Worm (Caenorhabditis elegans) whole organism, L4 larva: ENCODE results near the gene miz-1.

Experiments
- D1046.2 ChIP-seq: fragments of 200-800 bp; sonication (Bioruptor generic); IDR thresholded peaks from 2 replicates; pipeline ENCODE4 v1.3.6; 2022; ENCODE audit warnings: missing genetic modification characterization, missing compliant biosample characterization
- F10B5.3 ChIP-seq: sonication (generic microtip); optimal IDR thresholded peaks from 2 replicates; lab custom pipeline; 2016; ENCODE audit warnings: mild to moderate bottlenecking, missing genetic modification characterization, missing compliant biosample characterization
- F26F4.8 ChIP-seq: fragments of 200-800 bp; sonication (Bioruptor generic); conservative IDR thresholded peaks from 2 replicates; pipeline ENCODE4 v1.3.6; 2022; ENCODE audit warnings: missing genetic modification characterization, missing compliant biosample characterization
- R02D3.7 ChIP-seq: fragments of 150-350 bp; sonication (generic microtip); optimal IDR thresholded peaks from 3 replicates; lab custom pipeline; 2014; ENCODE audit warnings: missing biosample characterization, missing genetic modification characterization
- Y48G9A.11 ChIP-seq: fragments of 200-800 bp; sonication (Bioruptor generic); IDR thresholded peaks from 2 replicates; pipeline ENCODE4 v1.3.6; 2022; ENCODE audit warnings: missing genetic modification reagents, missing genetic modification characterization, missing compliant biosample characterization
- Y5F2A.4 ChIP-seq: fragments of 200-800 bp; sonication (Bioruptor generic); optimal IDR thresholded peaks from 2 replicates; lab custom pipeline; 2018; ENCODE audit warnings: mild to moderate bottlenecking, missing genetic modification characterization, missing compliant biosample characterization
- Y75B8A.6 ChIP-seq: fragments of 200-800 bp; sonication (Bioruptor generic); IDR thresholded peaks from 2 replicates; pipeline ENCODE4 v1.3.6; 2022; ENCODE audit warnings: missing genetic modification reagents, missing genetic modification characterization, missing compliant biosample characterization
- arid-1 ChIP-seq: fragments of 200-800 bp; sonication (Bioruptor generic); conservative IDR thresholded peaks from 2 replicates; pipeline ENCODE4 v1.3.6; 2022; ENCODE audit warnings: missing genetic modification reagents, missing genetic modification characterization, missing compliant biosample characterization
- ceh-28 ChIP-seq: fragments of 150-350 bp; optimal IDR thresholded peaks from 2 replicates; lab custom pipeline; 2014; ENCODE audit warnings: missing biosample characterization, missing genetic modification reagents, missing genetic modification characterization
- ceh-32 ChIP-seq: sonication (generic microtip); optimal IDR thresholded peaks from 2 replicates; lab custom pipeline; 2016; ENCODE audit warnings: mild to moderate bottlenecking, missing genetic modification characterization, missing compliant biosample characterization; ENCODE audit not compliant: poor library complexity
- ceh-44 ChIP-seq: fragments of 200-800 bp; sonication (Bioruptor generic); IDR thresholded peaks from 2 replicates; pipeline ENCODE4 v1.3.6; 2022; ENCODE audit warnings: missing genetic modification reagents, missing genetic modification characterization, missing compliant biosample characterization
- ces-1 ChIP-seq: fragments of 150-350 bp; sonication (generic microtip); optimal IDR thresholded peaks from 4 replicates; lab custom pipeline; 2014; ENCODE audit warnings: missing biosample characterization, missing genetic modification reagents, missing genetic modification characterization
- daf-12 ChIP-seq: fragments of 150-350 bp; optimal IDR thresholded peaks from 2 replicates; lab custom pipeline; 2014; ENCODE audit warnings: missing biosample characterization, missing genetic modification reagents, missing genetic modification characterization
- daf-8 ChIP-seq: fragments of 200-800 bp; sonication (Bioruptor generic); IDR thresholded peaks from 2 replicates; pipeline ENCODE4 v1.3.6; 2022; ENCODE audit warnings: missing genetic modification characterization, missing compliant biosample characterization
- dmd-6 ChIP-seq: fragments of 200-800 bp; sonication (Bioruptor generic); IDR thresholded peaks from 2 replicates; pipeline ENCODE4 v1.3.6; 2022; ENCODE audit warnings: missing genetic modification reagents, missing genetic modification characterization, missing compliant biosample characterization
- dmd-8 ChIP-seq: fragments of 200-800 bp; sonication (Bioruptor generic); IDR thresholded peaks from 2 replicates; pipeline ENCODE4 v1.3.6; 2022; ENCODE audit warnings: missing genetic modification characterization, missing compliant biosample characterization
- dpl-1 ChIP-seq: fragments of 150-350 bp; optimal IDR thresholded peaks from 2 replicates; lab custom pipeline; 2014; ENCODE audit warnings: missing biosample characterization, missing genetic modification reagents, missing genetic modification characterization
- duxl-1 ChIP-seq: sonication (generic microtip); optimal IDR thresholded peaks from 2 replicates; lab custom pipeline; 2016; ENCODE audit warnings: mild to moderate bottlenecking, missing genetic modification characterization, moderate library complexity, missing compliant biosample characterization; ENCODE audit not compliant: poor library complexity
- hif-1 ChIP-seq, 2 experiments: sonication (generic microtip); optimal IDR thresholded peaks; 2 replicates each; lab custom pipeline; 2016 to 2017; ENCODE audit warnings: missing compliant biosample characterization in 2 of 2, missing genetic modification characterization in 2 of 2, missing genetic modification reagents in 2 of 2, missing genotype in 2 of 2, mild to moderate bottlenecking in 1 of 2
- lim-7 ChIP-seq: fragments of 200-800 bp; sonication (Bioruptor generic); IDR thresholded peaks from 2 replicates; pipeline ENCODE4 v1.3.6; 2022; ENCODE audit warnings: missing genetic modification characterization, missing compliant biosample characterization
- lin-15B ChIP-seq: fragments of 150-350 bp; sonication (generic microtip); optimal IDR thresholded peaks from 3 replicates; lab custom pipeline; 2014; ENCODE audit warnings: missing biosample characterization, missing genetic modification characterization
- lin-38 ChIP-seq: fragments of 200-800 bp; sonication (Bioruptor generic); IDR thresholded peaks from 2 replicates; pipeline ENCODE4 v1.3.6; 2022; ENCODE audit warnings: missing genetic modification reagents, missing genetic modification characterization, missing compliant biosample characterization
- lsy-2 ChIP-seq, 2 experiments: fragments of 150-350 bp in 1 of 2; sonication (generic microtip) in 1 of 2; optimal IDR thresholded peaks; 2 replicates each; lab custom pipeline; 2014 to 2017; ENCODE audit warnings: missing biosample characterization in 2 of 2, missing genetic modification characterization in 2 of 2
- madf-5 ChIP-seq, 2 experiments: fragments of 200-800 bp; sonication (Bioruptor generic); IDR thresholded peaks; 2 replicates each; pipeline ENCODE4 v1.3.6; 2022; ENCODE audit warnings: missing compliant biosample characterization in 2 of 2, missing genetic modification characterization in 2 of 2
- mep-1 ChIP-seq: fragments of 150-350 bp; sonication (generic microtip); optimal IDR thresholded peaks from 3 replicates; lab custom pipeline; 2014; ENCODE audit warnings: missing biosample characterization, missing genetic modification characterization
- nhr-102 ChIP-seq: sonication (generic microtip); optimal IDR thresholded peaks from 2 replicates; lab custom pipeline; 2016; ENCODE audit warnings: mild to moderate bottlenecking, missing genetic modification characterization, moderate library complexity, missing compliant biosample characterization
- nhr-111 ChIP-seq: fragments of 200-800 bp; sonication (Bioruptor generic); optimal IDR thresholded peaks from 2 replicates; lab custom pipeline; 2018; ENCODE audit warnings: mild to moderate bottlenecking, missing genetic modification characterization, missing compliant biosample characterization
- nhr-28 ChIP-seq: fragments of 150-350 bp; optimal IDR thresholded peaks from 2 replicates; lab custom pipeline; 2014; ENCODE audit warnings: missing biosample characterization, missing genetic modification characterization
- nhr-41 ChIP-seq: fragments of 200-800 bp; sonication (Bioruptor generic); IDR thresholded peaks from 2 replicates; pipeline ENCODE4 v1.3.6; 2022; ENCODE audit warnings: missing genetic modification reagents, missing genetic modification characterization, missing compliant biosample characterization
- nhr-42 ChIP-seq: fragments of 200-800 bp; sonication (Bioruptor generic); IDR thresholded peaks from 2 replicates; pipeline ENCODE4 v1.3.6; 2022; ENCODE audit warnings: missing genetic modification characterization, missing compliant biosample characterization
- nhr-76 ChIP-seq: fragments of 150-350 bp; optimal IDR thresholded peaks from 2 replicates; lab custom pipeline; 2014; ENCODE audit warnings: missing biosample characterization, missing genetic modification characterization
- pha-4 ChIP-seq, 2 experiments: fragments of 150-350 bp in 1 of 2; fragments of 200-800 bp in 1 of 2; sonication (Bioruptor generic) in 1 of 2; IDR thresholded peaks in 1 of 2; optimal IDR thresholded peaks in 1 of 2; 2 replicates each; pipeline versions ENCODE4 v1.3.6 to Lab custom; 2014 to 2022; ENCODE audit warnings: missing genetic modification characterization in 2 of 2, missing genetic modification reagents in 2 of 2, missing biosample characterization in 1 of 2, missing compliant biosample characterization in 1 of 2
- saeg-2 ChIP-seq: fragments of 200-800 bp; sonication (Bioruptor generic); IDR thresholded peaks from 2 replicates; pipeline ENCODE4 v1.3.6; 2022; ENCODE audit warnings: missing genetic modification reagents, missing genetic modification characterization, missing compliant biosample characterization
- skn-1 ChIP-seq: fragments of 150-350 bp; optimal IDR thresholded peaks from 2 replicates; lab custom pipeline; 2014; ENCODE audit warnings: missing biosample characterization, missing genetic modification characterization
- snpc-1.2 ChIP-seq: fragments of 200-800 bp; sonication (Bioruptor generic); IDR thresholded peaks from 2 replicates; pipeline ENCODE4 v1.3.6; 2022; ENCODE audit warnings: missing genetic modification reagents, missing genetic modification characterization, missing compliant biosample characterization
- spr-3 ChIP-seq: fragments of 200-800 bp; sonication (Bioruptor generic); optimal IDR thresholded peaks from 2 replicates; lab custom pipeline; 2018; ENCODE audit warnings: mild to moderate bottlenecking, missing genetic modification characterization, missing compliant biosample characterization
- tra-1 ChIP-seq: fragments of 200-800 bp; sonication (Bioruptor generic); IDR thresholded peaks from 2 replicates; pipeline ENCODE4 v1.3.6; 2022; ENCODE audit warnings: missing genetic modification reagents, missing genetic modification characterization, missing compliant biosample characterization
- unc-130 ChIP-seq: sonication (generic microtip); optimal IDR thresholded peaks from 2 replicates; lab custom pipeline; 2016; ENCODE audit warnings: missing genetic modification reagents, missing genetic modification characterization, missing compliant biosample characterization
- unc-62 ChIP-seq, 3 experiments: fragments of 150-350 bp in 1 of 3; sonication (generic microtip); optimal IDR thresholded peaks in 2 of 3; peaks in 1 of 3; 1 replicate in 1 of 3; 2 replicates in 2 of 3; lab custom pipeline; 2014 to 2017; ENCODE audit warnings: missing biosample characterization in 3 of 3, missing genetic modification characterization in 3 of 3, missing genetic modification reagents in 3 of 3, missing genotype in 1 of 3
- zfp-2 ChIP-seq: sonication (generic microtip); optimal IDR thresholded peaks from 2 replicates; lab custom pipeline; 2016; ENCODE audit warnings: mild to moderate bottlenecking, missing genetic modification characterization, missing compliant biosample characterization
- zip-11 ChIP-seq: fragments of 200-800 bp; sonication (Bioruptor generic); IDR thresholded peaks from 2 replicates; pipeline ENCODE4 v1.3.6; 2022; ENCODE audit warnings: missing genetic modification characterization, missing compliant biosample characterization
- zip-2 ChIP-seq: fragments of 150-350 bp; optimal IDR thresholded peaks from 2 replicates; lab custom pipeline; 2014; ENCODE audit warnings: missing biosample characterization, missing genetic modification characterization

The miz-1 gene

ce11 chrIV:10832148-10832547, 19.9 kb downstream of the miz-1 start, which contains the start of gene best-15:
Gene best-15, minus strand, starts transcription at chrIV:10832248.
- TF ChIP-seq nhr-41 = no peak
- no peak for TF ChIP-seq dpl-1 (GFP tag; lab: Kevin White, UChicago)
- TF ChIP-seq D1046.2 (GFP tag; lab: Robert Waterston, UW) = no peak
- TF ChIP-seq ceh-44 (GFP tag; lab: Robert Waterston, UW) = no peak
- TF ChIP-seq spr-3 (GFP tag; lab: Kevin White, UChicago) = no peak
- TF ChIP-seq hif-1 (tag; optimal IDR thresholded peaks at IDR 0.05; lab: Kevin White, UChicago) = no peak
- TF ChIP-seq dmd-8 (GFP tag; lab: Robert Waterston, UW) = no peak
- TF ChIP-seq, all 104 proteins: peak for 0

- TF ChIP-seq daf-12 (tag; lab: Kevin White, UChicago) (no peak), zip-11 (GFP tag; lab: Robert Waterston, UW) (no peak), duxl-1 (no peak), unc-130 (GFP tag; lab: Kevin White, UChicago) (no peak), nhr-28 (tag; lab: Kevin White, UChicago) (no peak), lin-38 (GFP tag; lab: Robert Waterston, UW) (0 out of 2 replicates have a peak, but pooled peaks have one; percentile 22), lsy-2 (tag; optimal IDR thresholded peaks at IDR 0.05; lab: Kevin White, UChicago) (peak in 1 of 2 experiments; percentile 23), snpc-1.2 (GFP tag; lab: Robert Waterston, UW) (0 out of 2 replicates have a peak, but pooled peaks have one; percentile 38), ceh-32 (no peak), tra-1 (GFP tag; lab: Robert Waterston, UW) (no peak), zip-2 (no peak), nhr-76 (tag; lab: Kevin White, UChicago) (no peak), nhr-102 (tag; lab: Kevin White, UChicago) (no peak), zfp-2 (no peak), F10B5.3 (tag; lab: Kevin White, UChicago) (no peak), saeg-2 (no peak), lim-7 (GFP tag; lab: Robert Waterston, UW) (0 out of 2 replicates have a peak, but pooled peaks have one; percentile 42), arid-1 (GFP tag; lab: Robert Waterston, UW) (0 out of 2 replicates have a peak, but pooled peaks have one; percentile 33), dmd-6 (GFP tag; lab: Robert Waterston, UW) (no peak), madf-5 (GFP tag; IDR thresholded peaks at IDR 0.05; lab: Robert Waterston, UW) (no peak), Y75B8A.6 (GFP tag; lab: Robert Waterston, UW) (0 out of 2 replicates have a peak, but pooled peaks have one; percentile 26), Y48G9A.11 (GFP tag; lab: Robert Waterston, UW) (peak; percentile 29; the same call in 1 of the 2 replicates), R02D3.7 (tag; lab: Kevin White, UChicago) (no peak), nhr-111 (no peak), ceh-28 (no peak), Y5F2A.4 (GFP tag; lab: Kevin White, UChicago) (no peak), lin-15B (tag; lab: Kevin White, UChicago) (no peak), nhr-42 (no peak), unc-62 (GFP tag; optimal IDR thresholded peaks at IDR 0.05 in 1 of 2; lab: Kevin White, UChicago) (peak in 1 of 2 experiments; percentile 3), unc-62 (tag; optimal IDR thresholded peaks at IDR 0.05; lab: Kevin White, UChicago) (no peak), skn-1 (tag; lab: Kevin White, UChicago) (no peak), mep-1 (tag; lab: Kevin White, UChicago) (no peak), F26F4.8 (no peak), pha-4 (GFP tag; IDR thresholded peaks at IDR 0.05; lab: Robert Waterston, UW) (no peak), pha-4 (tag; optimal IDR thresholded peaks at IDR 0.05; lab: Kevin White, UChicago) (no peak), ces-1 (GFP tag; lab: Kevin White, UChicago) (no peak), daf-8 (GFP tag; lab: Robert Waterston, UW) (no peak)
These were observed 30.0 kb downstream of the miz-1 start for ce11 chrIV:10842232-10842631.
